Worm (Caenorhabditis elegans): ENCODE measurements around the gene serp-1.1.

DNA sequence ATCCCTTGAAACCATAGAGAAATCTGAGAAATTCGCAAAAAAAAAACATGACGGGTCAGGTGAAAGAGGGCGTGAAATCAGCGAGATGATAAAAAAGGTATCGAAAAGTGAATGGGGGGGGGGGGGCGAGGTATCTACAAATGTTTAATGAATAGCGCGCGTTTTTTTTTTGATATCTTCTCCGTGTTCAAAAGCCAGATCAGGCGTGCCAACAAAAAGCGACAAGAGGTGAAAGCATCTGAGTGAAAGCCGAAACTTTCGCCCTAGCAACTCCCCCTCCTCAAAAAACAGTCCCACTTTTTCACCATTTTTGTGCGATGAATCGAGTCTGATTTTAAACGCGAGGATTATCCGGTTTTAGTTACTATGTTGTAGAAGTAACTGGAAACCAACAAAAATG is 46.6 kb downstream of the serp-1.1 start:
- TF ChIP-seq nhr-237 (tag; optimal IDR thresholded peaks at IDR 0.05) (no peak), ceh-62 (tag; optimal IDR thresholded peaks at IDR 0.05) (no peak), fkh-10 (GFP tag; optimal IDR thresholded peaks at IDR 0.05) (no peak), pha-4 (GFP tag; IDR thresholded peaks at IDR 0.05) (no peak), pha-4 (tag; optimal IDR thresholded peaks at IDR 0.05) (no peak), snpc-4 (tag; optimal IDR thresholded peaks at IDR 0.05) (no peak), mep-1 (tag; optimal IDR thresholded peaks at IDR 0.05) (no peak), nhr-76 (tag; optimal IDR thresholded peaks at IDR 0.05) (no peak)

Measured in whole organism, L4 larva.